Worm (Caenorhabditis elegans): ENCODE results near the gene M02B7.2.

ce11 chrIV:3800952-3801351, 2.4 kb upstream of the M02B7.2 start, which contains the start of gene osm-3:
- TF ChIP-seq Y22D7AL.16 (tag; optimal IDR thresholded peaks at IDR 0.05) (no peak), madf-2 (tag; optimal IDR thresholded peaks at IDR 0.05) (no peak), hlh-6 (tag; optimal IDR thresholded peaks at IDR 0.05) (no peak), nhr-232 (tag; optimal IDR thresholded peaks at IDR 0.05) (no peak), npax-4 (tag; optimal IDR thresholded peaks at IDR 0.05) (no peak), tbx-2 (tag; optimal IDR thresholded peaks at IDR 0.05) (no peak), tbx-7 (tag; optimal IDR thresholded peaks at IDR 0.05) (no peak), unc-86 (tag; optimal IDR thresholded peaks at IDR 0.05) (no peak), unc-42 (tag; optimal IDR thresholded peaks at IDR 0.05) (no peak), elt-4 (tag; optimal IDR thresholded peaks at IDR 0.05) (no peak), ama-1 (optimal IDR thresholded peaks at IDR 0.05) (no peak), eyg-1 (tag; optimal IDR thresholded peaks at IDR 0.05) (no peak), pqm-1 (tag; optimal IDR thresholded peaks at IDR 0.05) (no peak)
